Worm (Caenorhabditis elegans) whole organism, L1 larva: ENCODE data around the gene folt-3.

ENCODE experiments used
- C34B4.2 ChIP-seq: sonication (generic microtip); optimal IDR thresholded peaks from 2 replicates; lab custom pipeline; 2017; ENCODE audit warnings: mild to moderate bottlenecking, missing genetic modification characterization, missing compliant biosample characterization
- F16B12.6 ChIP-seq: fragments of 150-350 bp; optimal IDR thresholded peaks from 2 replicates; lab custom pipeline; 2014; ENCODE audit warnings: missing biosample characterization, missing genetic modification characterization
- aha-1 ChIP-seq: fragments of 150-350 bp; optimal IDR thresholded peaks from 2 replicates; lab custom pipeline; 2014; ENCODE audit warnings: missing biosample characterization, missing genetic modification characterization
- alr-1 ChIP-seq: fragments of 200-800 bp; sonication (Bioruptor generic); optimal IDR thresholded peaks from 2 replicates; lab custom pipeline; 2018; ENCODE audit warnings: borderline replicate concordance, mild to moderate bottlenecking, missing genetic modification characterization, missing compliant biosample characterization
- aly-2 ChIP-seq: fragments of 150-350 bp; optimal IDR thresholded peaks from 2 replicates; lab custom pipeline; 2014; ENCODE audit warnings: missing biosample characterization, missing genetic modification characterization
- ama-1 ChIP-seq: fragments of 150-350 bp; optimal IDR thresholded peaks from 2 replicates; lab custom pipeline; 2014
- ceh-63 ChIP-seq: fragments of 200-800 bp; sonication (Bioruptor generic); optimal IDR thresholded peaks from 2 replicates; lab custom pipeline; 2018; ENCODE audit warnings: mild to moderate bottlenecking, missing genetic modification characterization, missing compliant biosample characterization
- ceh-8 ChIP-seq: fragments of 200-800 bp; sonication (Bioruptor generic); optimal IDR thresholded peaks from 2 replicates; lab custom pipeline; 2018; ENCODE audit warnings: mild to moderate bottlenecking, missing genetic modification characterization, moderate library complexity, missing compliant biosample characterization
- ceh-90 ChIP-seq: sonication (generic microtip); optimal IDR thresholded peaks from 2 replicates; lab custom pipeline; 2016; ENCODE audit warnings: missing genetic modification characterization, missing compliant biosample characterization
- dsc-1 ChIP-seq: sonication (generic microtip); optimal IDR thresholded peaks from 2 replicates; lab custom pipeline; 2016; ENCODE audit warnings: mild to moderate bottlenecking, missing genetic modification characterization, missing compliant biosample characterization
- efl-1 ChIP-seq, 4 experiments: fragments of 150-350 bp; optimal IDR thresholded peaks in 3 of 4; peaks in 1 of 4; 1 replicate in 1 of 4; 2 replicates in 3 of 4; lab custom pipeline; 2014; ENCODE audit warnings: missing biosample characterization in 2 of 4, missing genetic modification characterization in 2 of 4, missing genetic modification reagents in 2 of 4
- egl-13 ChIP-seq: sonication (generic microtip); optimal IDR thresholded peaks from 2 replicates; lab custom pipeline; 2016; ENCODE audit warnings: missing genotype, missing genetic modification reagents, missing genetic modification characterization, missing compliant biosample characterization
- fkh-10 ChIP-seq: sonication (generic microtip); optimal IDR thresholded peaks from 2 replicates; lab custom pipeline; 2017; ENCODE audit warnings: missing biosample characterization, missing genetic modification reagents, missing genetic modification characterization
- fkh-4 ChIP-seq: sonication (generic microtip); optimal IDR thresholded peaks from 2 replicates; lab custom pipeline; 2016; ENCODE audit warnings: missing compliant biosample characterization, missing genetic modification characterization, borderline replicate concordance
- fkh-8 ChIP-seq: sonication (generic microtip); optimal IDR thresholded peaks from 2 replicates; lab custom pipeline; 2016; ENCODE audit warnings: mild to moderate bottlenecking, missing genetic modification characterization, missing compliant biosample characterization
- grh-1 ChIP-seq: fragments of 200-800 bp; sonication (Bioruptor generic); IDR thresholded peaks from 2 replicates; pipeline ENCODE4 v1.3.6; 2022; ENCODE audit warnings: missing genetic modification reagents, missing genetic modification characterization, missing compliant biosample characterization
- isw-1 ChIP-seq: fragments of 200-800 bp; sonication (Bioruptor generic); IDR thresholded peaks from 2 replicates; pipeline ENCODE4 v1.3.6; 2022; ENCODE audit warnings: missing genetic modification characterization, missing compliant biosample characterization
- jun-1 ChIP-seq: fragments of 150-350 bp; optimal IDR thresholded peaks from 2 replicates; lab custom pipeline; 2014; ENCODE audit warnings: missing biosample characterization, missing genetic modification reagents, missing genetic modification characterization
- lin-14 ChIP-seq: fragments of 200-800 bp; sonication (Bioruptor generic); optimal IDR thresholded peaks from 2 replicates; lab custom pipeline; 2018; ENCODE audit warnings: mild to moderate bottlenecking, missing genetic modification characterization, moderate library complexity, missing compliant biosample characterization
- lin-15B ChIP-seq: fragments of 150-350 bp; sonication (generic microtip); optimal IDR thresholded peaks from 3 replicates; lab custom pipeline; 2014; ENCODE audit warnings: missing biosample characterization, missing genetic modification characterization
- lir-3 ChIP-seq: sonication (generic microtip); optimal IDR thresholded peaks from 2 replicates; lab custom pipeline; 2016; ENCODE audit warnings: mild to moderate bottlenecking, missing genetic modification characterization, moderate library complexity, missing compliant biosample characterization; ENCODE audit not compliant: poor library complexity
- nhr-11 ChIP-seq: fragments of 150-350 bp; optimal IDR thresholded peaks from 2 replicates; lab custom pipeline; 2014; ENCODE audit warnings: missing biosample characterization, missing genetic modification characterization
- nhr-19 ChIP-seq: fragments of 200-800 bp; sonication (Bioruptor generic); conservative IDR thresholded peaks from 2 replicates; pipeline ENCODE4 v1.3.6; 2022; ENCODE audit warnings: missing genetic modification characterization, missing compliant biosample characterization
- nhr-28 ChIP-seq: fragments of 150-350 bp; optimal IDR thresholded peaks from 2 replicates; lab custom pipeline; 2014; ENCODE audit warnings: missing biosample characterization, missing genetic modification characterization
- nhr-76 ChIP-seq: sonication (generic microtip); optimal IDR thresholded peaks from 2 replicates; lab custom pipeline; 2017; ENCODE audit warnings: missing biosample characterization, missing genetic modification characterization
- nhr-84 ChIP-seq: sonication (generic microtip); optimal IDR thresholded peaks from 2 replicates; lab custom pipeline; 2017; ENCODE audit warnings: missing biosample characterization, missing genetic modification characterization
- snu-23 ChIP-seq: sonication (generic microtip); optimal IDR thresholded peaks from 2 replicates; lab custom pipeline; 2016; ENCODE audit warnings: missing genetic modification characterization, missing compliant biosample characterization
- sox-4 ChIP-seq: sonication (generic microtip); optimal IDR thresholded peaks from 2 replicates; lab custom pipeline; 2016; ENCODE audit warnings: missing genetic modification characterization, missing compliant biosample characterization
- unc-30 ChIP-seq: sonication (generic microtip); optimal IDR thresholded peaks from 2 replicates; lab custom pipeline; 2017; ENCODE audit warnings: missing biosample characterization, missing genetic modification characterization
- unc-62 ChIP-seq: fragments of 150-350 bp; optimal IDR thresholded peaks from 2 replicates; lab custom pipeline; 2014; ENCODE audit warnings: missing biosample characterization, missing genetic modification reagents, missing genetic modification characterization
- unc-86 ChIP-seq: sonication (generic microtip); optimal IDR thresholded peaks from 2 replicates; lab custom pipeline; 2016; ENCODE audit warnings: missing genetic modification characterization, missing compliant biosample characterization
- xbp-1 ChIP-seq: sonication (generic microtip); optimal IDR thresholded peaks from 2 replicates; lab custom pipeline; 2016; ENCODE audit warnings: missing genetic modification characterization, missing compliant biosample characterization
- zag-1 ChIP-seq: fragments of 150-350 bp; optimal IDR thresholded peaks from 2 replicates; lab custom pipeline; 2014; ENCODE audit warnings: missing biosample characterization, missing genetic modification characterization
- ztf-11 ChIP-seq, 2 experiments: sonication (generic microtip); optimal IDR thresholded peaks; 2 replicates each; lab custom pipeline; 2016 to 2017; ENCODE audit warnings: missing genetic modification characterization in 2 of 2, missing biosample characterization in 1 of 2, missing compliant biosample characterization in 1 of 2
- ztf-4 ChIP-seq: fragments of 150-350 bp; optimal IDR thresholded peaks from 2 replicates; lab custom pipeline; 2014; ENCODE audit warnings: missing biosample characterization, missing genetic modification characterization

folt-3 gene

DNA sequence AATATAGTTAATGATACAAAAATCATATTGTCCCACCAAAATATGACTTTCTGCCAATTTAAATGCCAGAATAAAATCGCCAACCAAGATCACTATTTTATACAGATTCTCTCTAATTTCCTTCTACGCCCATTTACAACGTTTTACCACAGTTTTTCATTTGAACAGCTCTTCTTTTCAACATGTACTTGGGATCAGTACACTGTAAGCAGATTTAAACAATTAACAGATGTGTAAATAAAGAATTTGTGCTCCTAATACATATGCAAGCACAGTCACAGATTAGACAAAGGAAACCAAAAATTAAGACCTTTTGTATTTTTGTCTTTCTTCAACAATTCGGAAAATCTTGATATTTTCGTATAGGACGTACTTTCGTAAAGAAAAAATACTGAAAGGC lies 33.9 kb upstream of the folt-3 start, which contains the start of gene F07C4.11:
F07C4.11 (minus strand) TSS at position 101 of the 400 bp plus-strand sequence.
- TF ChIP-seq nhr-19 (GFP tag; lab: Robert Waterston, UW): no peak
- no peak for TF ChIP-seq C34B4.2
- no peak for TF ChIP-seq xbp-1 (tag; lab: Kevin White, UChicago)
- TF ChIP-seq F16B12.6 (tag; lab: Kevin White, UChicago): no peak
- TF ChIP-seq efl-1 (optimal IDR thresholded peaks at IDR 0.05; lab: Kevin White, UChicago): no peak
- TF ChIP-seq efl-1 (GFP tag; optimal IDR thresholded peaks at IDR 0.05 in 1 of 2; lab: Kevin White, UChicago): no peak
- TF ChIP-seq lir-3 (tag; lab: Kevin White, UChicago): no peak
- no peak for TF ChIP-seq aly-2

DNA sequence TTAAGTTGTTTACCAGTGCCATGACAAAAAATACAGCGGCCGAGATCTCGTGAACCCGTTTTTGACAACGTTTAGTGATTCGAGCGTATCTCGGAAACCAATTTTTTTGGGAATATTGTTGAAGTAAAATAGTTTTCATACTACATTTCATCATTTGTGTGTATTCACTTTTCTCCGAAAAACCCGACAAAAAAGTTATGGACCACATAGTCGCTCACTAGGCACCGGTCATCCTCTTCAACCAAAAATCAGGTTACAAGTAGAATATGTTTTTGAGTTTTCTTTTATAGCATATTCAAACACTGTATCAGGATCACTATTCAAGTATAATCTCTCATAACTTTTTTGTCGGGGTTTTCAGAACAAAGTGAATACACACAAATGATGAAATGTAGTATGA lies 32.2 kb upstream of the folt-3 start:
- TF ChIP-seq ceh-63 (no peak), unc-62 (GFP tag; lab: Kevin White, UChicago) (no peak), ama-1 (lab: Kevin White, UChicago) (no peak)

ce11 chrV:7639787-7640186 lies 30.2 kb upstream of the folt-3 start, which contains the start of gene F07C4.10:
Gene F07C4.10 (minus strand): TSS chrV:7639887.
- TF ChIP-seq sox-4 (tag; lab: Kevin White, UChicago) (no peak), nhr-11 (tag; lab: Kevin White, UChicago) (no peak), ztf-11 (tag; optimal IDR thresholded peaks at IDR 0.05; lab: Kevin White, UChicago) (no peak), egl-13 (tag; lab: Kevin White, UChicago) (no peak), isw-1 (GFP tag; lab: Robert Waterston, UW) (no peak), lin-15B (no peak), snu-23 (GFP tag; lab: Kevin White, UChicago) (no peak), unc-30 (tag; lab: Kevin White, UChicago) (no peak), lin-14 (no peak), nhr-76 (tag; lab: Kevin White, UChicago) (no peak), fkh-8 (tag; lab: Kevin White, UChicago) (no peak), lir-3 (tag; lab: Kevin White, UChicago) (no peak)

DNA sequence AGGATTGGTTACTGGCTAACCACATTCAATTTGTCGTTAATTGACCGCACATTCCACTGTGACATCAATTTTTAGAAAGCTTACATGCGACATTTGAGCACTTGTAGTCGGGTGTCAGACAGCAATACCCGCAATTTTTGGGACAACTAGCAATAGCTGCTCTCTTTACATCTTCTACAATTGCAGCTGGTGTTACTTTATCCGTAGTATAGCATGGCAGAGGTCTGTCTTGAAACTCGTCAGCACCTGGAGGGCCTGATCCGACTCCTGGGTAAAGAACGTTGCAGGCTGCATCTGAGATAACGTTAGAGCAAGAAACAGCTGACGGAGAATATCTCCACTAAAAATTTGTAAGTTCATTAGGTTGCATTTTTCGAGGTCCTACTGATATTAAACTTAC lies 29.8 kb upstream of the folt-3 start:
- no peak for TF ChIP-seq alr-1 (tag; lab: Kevin White, UChicago)
- TF ChIP-seq ztf-4: no peak
- TF ChIP-seq jun-1 (tag; lab: Kevin White, UChicago): no peak
- TF ChIP-seq F16B12.6 (tag; lab: Kevin White, UChicago): no peak
- no peak for TF ChIP-seq ceh-63

DNA sequence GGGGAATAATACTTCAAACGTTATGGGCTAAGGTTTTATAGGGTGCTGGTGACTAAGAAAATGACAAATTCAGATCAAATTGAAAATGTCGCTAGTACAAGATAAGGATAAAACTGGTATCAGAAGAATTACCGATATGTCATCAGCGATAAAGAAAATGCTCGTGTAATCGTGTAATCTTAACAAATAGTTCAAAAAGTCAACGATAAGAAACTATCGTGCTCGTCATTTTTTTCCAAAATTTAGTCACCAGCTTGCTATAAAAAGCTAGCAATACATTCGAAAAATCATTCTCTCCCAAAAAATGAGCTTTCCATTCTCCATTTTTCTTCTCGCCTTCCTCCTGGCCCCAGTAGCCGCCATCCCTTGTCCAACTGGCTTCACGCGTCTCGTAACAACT lies 28.3 kb upstream of the folt-3 start, which contains the start of gene clec-45:
clec-45 (plus strand) TSS at position 301 of the 400 bp plus-strand sequence.
- TF ChIP-seq dsc-1 (no peak), nhr-84 (tag; lab: Kevin White, UChicago) (no peak), fkh-10 (GFP tag; lab: Kevin White, UChicago) (no peak), efl-1 (optimal IDR thresholded peaks at IDR 0.05; lab: Kevin White, UChicago) (no peak), efl-1 (GFP tag; optimal IDR thresholded peaks at IDR 0.05 in 1 of 2; lab: Kevin White, UChicago) (no peak), unc-30 (tag; lab: Kevin White, UChicago) (no peak), ceh-8 (no peak), unc-86 (tag; lab: Kevin White, UChicago) (no peak), ceh-90 (tag; lab: Kevin White, UChicago) (no peak), sox-4 (tag; lab: Kevin White, UChicago) (no peak), aha-1 (no peak), fkh-4 (tag; lab: Kevin White, UChicago) (no peak), zag-1 (no peak), grh-1 (GFP tag; lab: Robert Waterston, UW) (no peak), nhr-28 (tag; lab: Kevin White, UChicago) (no peak), xbp-1 (tag; lab: Kevin White, UChicago) (no peak), nhr-11 (tag; lab: Kevin White, UChicago) (no peak)
